Fruit fly (Drosophila melanogaster) whole organism, embryonic: ENCODE data around the gene CG33286.
A peak's percentile ranks its signal among the peaks of the same experiment; 100 is the strongest.

Experiments
- CG10979 ChIP-seq: fragments of 200-800 bp; sonication (Bioruptor generic); optimal IDR thresholded peaks from 2 replicates; lab custom pipeline; 2018; ENCODE audit warnings: missing biosample characterization, mild to moderate bottlenecking, missing genetic modification characterization, moderate library complexity
- CG12236 ChIP-seq: fragments of 200-800 bp; sonication (Bioruptor generic); optimal IDR thresholded peaks from 2 replicates; lab custom pipeline; 2016; ENCODE audit warnings: missing biosample characterization, missing genetic modification characterization
- CG13894 ChIP-seq: fragments of 200-800 bp; sonication (Bioruptor generic); optimal IDR thresholded peaks from 3 replicates; lab custom pipeline; 2018; ENCODE audit warnings: missing biosample characterization, mild to moderate bottlenecking, missing genetic modification characterization, moderate library complexity
- CG14014 ChIP-seq: fragments of 200-800 bp; sonication (Bioruptor generic); IDR thresholded peaks from 2 replicates; pipeline ENCODE4 v1.3.6; 2022; ENCODE audit warnings: missing biosample characterization, missing genetic modification characterization
- CG14050 ChIP-seq: fragments of 200-800 bp; sonication (Bioruptor generic); IDR thresholded peaks from 3 replicates; pipeline ENCODE4 v1.3.6; 2022; ENCODE audit warnings: missing biosample characterization, missing genetic modification characterization
- CG1647 ChIP-seq: fragments of 200-800 bp; sonication (Bioruptor generic); optimal IDR thresholded peaks from 3 replicates; lab custom pipeline; 2016; ENCODE audit warnings: missing biosample characterization, missing genetic modification characterization
- CG18764 ChIP-seq: fragments of 200-800 bp; sonication (Bioruptor generic); optimal IDR thresholded peaks from 3 replicates; lab custom pipeline; 2016; ENCODE audit warnings: missing biosample characterization, missing genetic modification characterization
- CG2120 ChIP-seq: fragments of 200-800 bp; sonication (Bioruptor generic); optimal IDR thresholded peaks from 3 replicates; lab custom pipeline; 2016; ENCODE audit warnings: missing biosample characterization, missing genetic modification characterization
- CG2199 ChIP-seq: fragments of 200-800 bp; sonication (Bioruptor generic); IDR thresholded peaks from 3 replicates; pipeline ENCODE4 v1.3.6; 2022; ENCODE audit warnings: missing biosample characterization, missing genetic modification characterization
- CG34224 ChIP-seq: fragments of 200-800 bp; sonication (Bioruptor generic); IDR thresholded peaks from 3 replicates; pipeline ENCODE4 v1.3.6; 2022; ENCODE audit warnings: missing biosample characterization, missing genetic modification characterization; ENCODE audit not compliant: partially characterized antibody
- CG8089 ChIP-seq: fragments of 200-800 bp; sonication (Bioruptor generic); optimal IDR thresholded peaks from 3 replicates; lab custom pipeline; 2016; ENCODE audit warnings: missing biosample characterization, missing genetic modification characterization
- CG8924 ChIP-seq: fragments of 200-800 bp; optimal IDR thresholded peaks from 3 replicates; lab custom pipeline; 2019; ENCODE audit warnings: missing biosample characterization, mild to moderate bottlenecking, missing genetic modification characterization, moderate library complexity
- D ChIP-seq, 2 experiments: fragments of 200-800 bp in 1 of 2; fragments of >200 bp in 1 of 2; sonication (Bioruptor generic) in 1 of 2; optimal IDR thresholded peaks; 2 replicates in 1 of 2; 3 replicates in 1 of 2; lab custom pipeline; 2017; ENCODE audit warnings: mild to moderate bottlenecking in 1 of 2, missing biosample characterization in 1 of 2, missing genetic modification characterization in 1 of 2, missing genetic modification reagents in 1 of 2
- Deaf1 ChIP-seq: fragments of 200-800 bp; optimal IDR thresholded peaks from 3 replicates; lab custom pipeline; 2019; ENCODE audit warnings: missing biosample characterization, mild to moderate bottlenecking, missing genetic modification characterization, moderate library complexity
- Dfd ChIP-seq, 2 experiments: fragments of >200 bp; optimal IDR thresholded peaks; 2 replicates each; lab custom pipeline; 2017; ENCODE audit warnings: missing biosample characterization in 2 of 2, missing genetic modification characterization in 2 of 2
- Dll ChIP-seq: fragments of 200-800 bp; sonication (Bioruptor generic); IDR thresholded peaks from 4 replicates; pipeline ENCODE4 v1.3.6; 2022; ENCODE audit warnings: missing biosample characterization, missing genetic modification characterization; ENCODE audit not compliant: partially characterized antibody
- Doc2 ChIP-seq: fragments of 200-800 bp; sonication (Bioruptor generic); IDR thresholded peaks from 2 replicates; pipeline ENCODE4 v1.3.6; 2022; ENCODE audit warnings: missing biosample characterization, missing genetic modification characterization
- Drgx ChIP-seq: fragments of 200-800 bp; sonication (Bioruptor generic); IDR thresholded peaks from 2 replicates; pipeline ENCODE4 v1.3.6; 2022; ENCODE audit warnings: missing biosample characterization, missing genetic modification characterization
- E2f1 ChIP-seq: fragments of 200-800 bp; sonication (Bioruptor generic); IDR thresholded peaks from 2 replicates; pipeline ENCODE4 v1.3.6; 2022; ENCODE audit warnings: missing biosample characterization, missing genetic modification characterization
- Elba2 ChIP-seq: fragments of 200-800 bp; sonication (Bioruptor generic); optimal IDR thresholded peaks from 3 replicates; lab custom pipeline; 2016; ENCODE audit warnings: missing biosample characterization, missing genetic modification characterization
- HLH54F ChIP-seq: fragments of 200-800 bp; sonication (Bioruptor generic); optimal IDR thresholded peaks from 3 replicates; lab custom pipeline; 2016; ENCODE audit warnings: missing biosample characterization, missing genetic modification characterization
- Hand ChIP-seq: fragments of 200-800 bp; sonication (Bioruptor generic); optimal IDR thresholded peaks from 2 replicates; lab custom pipeline; 2017; ENCODE audit warnings: mild to moderate bottlenecking, missing biosample characterization, missing genetic modification reagents, missing genetic modification characterization
- MESR4 ChIP-seq: fragments of 200-800 bp; sonication (Bioruptor generic); optimal IDR thresholded peaks from 2 replicates; lab custom pipeline; 2018; ENCODE audit warnings: missing biosample characterization, mild to moderate bottlenecking, missing genetic modification characterization, moderate library complexity
- Mrtf ChIP-seq: fragments of 200-800 bp; sonication (Bioruptor generic); IDR thresholded peaks from 3 replicates; pipeline ENCODE4 v1.3.6; 2022; ENCODE audit warnings: missing biosample characterization, missing genetic modification characterization
- Oaz ChIP-seq: fragments of 200-800 bp; sonication (Bioruptor generic); IDR thresholded peaks from 2 replicates; pipeline ENCODE4 v1.3.6; 2022; ENCODE audit warnings: missing biosample characterization, missing genetic modification characterization
- Opbp ChIP-seq: fragments of 200-800 bp; sonication (Bioruptor generic); IDR thresholded peaks from 3 replicates; pipeline ENCODE4 v1.3.6; 2022; ENCODE audit warnings: missing biosample characterization, missing genetic modification characterization; ENCODE audit not compliant: partially characterized antibody
- Rfx ChIP-seq: fragments of 200-800 bp; sonication (Bioruptor generic); IDR thresholded peaks from 2 replicates; pipeline ENCODE4 v1.3.6; 2022; ENCODE audit warnings: missing biosample characterization, missing genetic modification characterization
- Tbp ChIP-seq: fragments of >200 bp; optimal IDR thresholded peaks from 2 replicates; lab custom pipeline; 2018; ENCODE audit warnings: missing biosample characterization, missing genetic modification characterization
- ash1 ChIP-seq: fragments of 200-800 bp; sonication (Bioruptor generic); optimal IDR thresholded peaks from 2 replicates; lab custom pipeline; 2018; ENCODE audit warnings: missing biosample characterization, mild to moderate bottlenecking, missing genetic modification characterization
- bcd ChIP-seq: fragments of 200-800 bp; sonication (Bioruptor generic); optimal IDR thresholded peaks from 2 replicates; lab custom pipeline; 2017; ENCODE audit warnings: missing biosample characterization, mild to moderate bottlenecking, missing genetic modification characterization
- ci ChIP-seq: fragments of 200-800 bp; sonication (Bioruptor generic); IDR thresholded peaks from 3 replicates; pipeline ENCODE4 v1.3.6; 2022; ENCODE audit warnings: missing biosample characterization, missing genetic modification characterization
- crol ChIP-seq: fragments of 200-800 bp; sonication (Bioruptor generic); IDR thresholded peaks from 2 replicates; pipeline ENCODE4 v1.3.6; 2022; ENCODE audit warnings: missing biosample characterization, missing genetic modification characterization
- fd102C ChIP-seq: fragments of 200-800 bp; sonication (Bioruptor generic); optimal IDR thresholded peaks from 2 replicates; lab custom pipeline; 2018; ENCODE audit warnings: missing biosample characterization, mild to moderate bottlenecking, missing genetic modification characterization, moderate library complexity
- gt ChIP-seq: fragments of 200-800 bp; sonication (Bioruptor generic); IDR thresholded peaks from 2 replicates; pipeline ENCODE4 v1.3.6; 2022; ENCODE audit warnings: missing biosample characterization, missing genetic modification characterization
- ind ChIP-seq: fragments of 200-800 bp; sonication (Bioruptor generic); optimal IDR thresholded peaks from 3 replicates; lab custom pipeline; 2016; ENCODE audit warnings: missing biosample characterization, missing genetic modification characterization
- lola ChIP-seq, 3 experiments: fragments of >200 bp in 2 of 3; fragments of 200-800 bp in 1 of 3; sonication (Bioruptor generic) in 1 of 3; optimal IDR thresholded peaks; 2 replicates each; lab custom pipeline; 2017 to 2019; ENCODE audit warnings: missing biosample characterization in 3 of 3, missing genetic modification characterization in 3 of 3, mild to moderate bottlenecking in 1 of 3, moderate library complexity in 1 of 3
- nom ChIP-seq: fragments of 200-800 bp; sonication (Bioruptor generic); optimal IDR thresholded peaks from 2 replicates; lab custom pipeline; 2017; ENCODE audit warnings: missing biosample characterization, missing genetic modification characterization, mild to moderate bottlenecking, moderate library complexity, missing genetic modification reagents
- psq ChIP-seq: fragments of 200-800 bp; sonication (Bioruptor generic); optimal IDR thresholded peaks from 2 replicates; lab custom pipeline; 2017; ENCODE audit warnings: missing biosample characterization, missing genetic modification characterization
- rib ChIP-seq: fragments of 200-800 bp; sonication (Bioruptor generic); IDR thresholded peaks from 2 replicates; pipeline ENCODE4 v1.3.6; 2022; ENCODE audit warnings: missing biosample characterization, missing genetic modification characterization
- seq ChIP-seq: fragments of 200-800 bp; sonication (Bioruptor generic); IDR thresholded peaks from 2 replicates; pipeline ENCODE4 v1.3.6; 2022; ENCODE audit warnings: missing biosample characterization, missing genetic modification characterization
- slbo ChIP-seq: fragments of 200-800 bp; sonication (Bioruptor generic); IDR thresholded peaks from 2 replicates; pipeline ENCODE4 v1.3.6; 2022; ENCODE audit warnings: missing biosample characterization, missing genetic modification characterization
- slou ChIP-seq: fragments of 200-800 bp; sonication (Bioruptor generic); optimal IDR thresholded peaks from 3 replicates; lab custom pipeline; 2016; ENCODE audit warnings: missing biosample characterization, missing genetic modification characterization
- slp2 ChIP-seq: fragments of 200-800 bp; sonication (Bioruptor generic); optimal IDR thresholded peaks from 2 replicates; lab custom pipeline; 2016; ENCODE audit warnings: missing biosample characterization, missing genetic modification characterization
- sna ChIP-seq: fragments of 200-800 bp; sonication (Bioruptor generic); IDR thresholded peaks from 2 replicates; pipeline ENCODE4 v1.3.6; 2022; ENCODE audit warnings: missing biosample characterization, missing genetic modification characterization; ENCODE audit not compliant: partially characterized antibody
- sqz ChIP-seq: fragments of 200-800 bp; sonication (Bioruptor generic); optimal IDR thresholded peaks from 3 replicates; lab custom pipeline; 2018; ENCODE audit warnings: missing biosample characterization, mild to moderate bottlenecking, missing genetic modification characterization
- vnd ChIP-seq: fragments of 200-800 bp; sonication (Bioruptor generic); IDR thresholded peaks from 3 replicates; pipeline ENCODE4 v1.3.6; 2022; ENCODE audit warnings: missing biosample characterization, missing genetic modification characterization; ENCODE audit not compliant: partially characterized antibody
- wek ChIP-seq: fragments of 200-800 bp; sonication (Bioruptor generic); optimal IDR thresholded peaks from 3 replicates; lab custom pipeline; 2018; ENCODE audit warnings: missing biosample characterization, mild to moderate bottlenecking, missing genetic modification characterization, moderate library complexity
- zen ChIP-seq: fragments of 200-800 bp; sonication (Bioruptor generic); optimal IDR thresholded peaks from 3 replicates; lab custom pipeline; 2018; ENCODE audit warnings: missing biosample characterization, mild to moderate bottlenecking, missing genetic modification characterization, moderate library complexity
- zen2 ChIP-seq: fragments of 200-800 bp; sonication (Bioruptor generic); IDR thresholded peaks from 3 replicates; pipeline ENCODE4 v1.3.6; 2022; ENCODE audit warnings: missing biosample characterization, missing genetic modification characterization; ENCODE audit not compliant: partially characterized antibody

The CG33286 gene

DNA sequence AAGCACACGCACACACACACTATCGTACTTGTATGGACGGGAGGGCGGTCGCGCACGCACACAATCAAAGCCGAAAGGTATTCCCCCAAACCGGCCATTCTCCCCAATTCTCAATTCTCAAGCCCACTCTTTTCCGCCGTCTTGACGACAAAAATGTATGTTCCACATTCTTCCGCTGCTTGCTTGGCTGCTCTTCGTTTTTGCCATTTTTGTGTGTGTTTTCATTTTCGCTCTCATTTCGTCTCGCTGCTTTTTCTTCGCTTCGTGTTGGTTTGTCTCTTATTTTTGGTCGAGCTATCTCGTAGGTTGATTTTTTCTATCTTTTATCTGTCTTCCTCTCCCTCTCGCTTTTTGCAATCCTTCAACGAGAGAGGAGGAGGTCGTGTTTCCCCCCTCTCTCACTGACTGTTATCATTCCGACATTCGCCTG lies 40.0 kb upstream of the CG33286 start (continued):
- TF ChIP-seq Drgx (GFP tag; lab: Robert Waterston, UW) (peak; percentile 66), CG13894 (tag; lab: Kevin White, UChicago) (peak; percentile 22), wek (GFP tag; lab: Kevin White, UChicago) (no peak), Rfx (GFP tag; lab: Robert Waterston, UW) (no peak), E2f1 (GFP tag; lab: Robert Waterston, UW) (no peak), MESR4 (GFP tag; lab: Kevin White, UChicago) (no peak), CG2199 (GFP tag; lab: Robert Waterston, UW) (0 out of 3 replicates have a peak, but pooled peaks have one; percentile 33), Oaz (GFP tag; lab: Robert Waterston, UW) (no peak)

DNA sequence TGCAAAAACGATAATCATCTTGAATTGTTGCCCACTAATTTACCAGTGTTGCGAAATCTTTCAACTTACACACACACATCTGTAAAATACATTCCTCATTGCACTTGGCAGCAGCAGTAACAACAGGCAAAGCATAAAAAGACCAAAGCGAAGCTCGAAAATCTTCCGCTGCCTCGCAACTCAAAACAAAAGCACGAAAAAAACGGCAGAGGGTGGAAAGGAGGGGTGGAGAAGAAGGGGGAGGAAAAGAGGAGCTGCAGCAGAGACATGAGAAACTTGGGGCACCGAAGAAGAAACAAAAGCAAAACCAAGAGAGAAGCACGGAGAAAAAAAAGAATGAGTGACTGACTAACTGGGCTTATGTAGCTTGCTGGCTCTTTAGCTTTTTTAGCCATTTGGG lies 39.0 kb upstream of the CG33286 start:
- TF ChIP-seq fd102C (GFP tag; lab: Kevin White, UChicago): no peak
- no peak for TF ChIP-seq Mrtf (GFP tag; lab: Robert Waterston, UW)
- no peak for TF ChIP-seq sna (GFP tag; lab: Robert Waterston, UW)
- no peak for TF ChIP-seq CG8924 (tag; lab: Kevin White, UChicago)
- TF ChIP-seq zen: no peak
- no peak for TF ChIP-seq ci (GFP tag; lab: Robert Waterston, UW)
- no peak for TF ChIP-seq D (optimal IDR thresholded peaks at IDR 0.05; lab: Kevin White, UChicago)
- TF ChIP-seq D (GFP tag; optimal IDR thresholded peaks at IDR 0.05; lab: Kevin White, UChicago): no peak
- TF ChIP-seq HLH54F (GFP tag; lab: Kevin White, UChicago): no peak
- no peak for TF ChIP-seq CG10979 (tag; lab: Kevin White, UChicago)
- 0 out of 2 replicates have a peak, but pooled peaks have one; percentile 36 for TF ChIP-seq rib (GFP tag; lab: Robert Waterston, UW)
- no peak for TF ChIP-seq bcd (GFP tag; lab: Kevin White, UChicago)
- no peak for TF ChIP-seq CG14050 (GFP tag; lab: Robert Waterston, UW)
- no peak for TF ChIP-seq CG14014
- TF ChIP-seq sqz (GFP tag; lab: Kevin White, UChicago): peak; percentile 59
- no peak for TF ChIP-seq CG12236 (GFP tag; lab: Kevin White, UChicago)
- no peak for TF ChIP-seq Dll
- peak; percentile 70 for TF ChIP-seq nom (GFP tag; lab: Kevin White, UChicago)
- TF ChIP-seq CG18764 (GFP tag; lab: Kevin White, UChicago): no peak
- TF ChIP-seq CG1647 (GFP tag; lab: Kevin White, UChicago): no peak
- no peak for TF ChIP-seq zen2 (GFP tag; lab: Robert Waterston, UW)
- TF ChIP-seq CG2120 (GFP tag; lab: Kevin White, UChicago): no peak
- TF ChIP-seq vnd: no peak
- TF ChIP-seq lola (GFP tag; optimal IDR thresholded peaks at IDR 0.05; lab: Kevin White, UChicago): no peak
- TF ChIP-seq ash1: no peak
- TF ChIP-seq psq (GFP tag; lab: Kevin White, UChicago): peak; percentile 17
- TF ChIP-seq crol: peak; percentile 87
- no peak for TF ChIP-seq Deaf1 (tag; lab: Kevin White, UChicago)
- TF ChIP-seq gt (GFP tag; lab: Robert Waterston, UW): no peak
- TF ChIP-seq slp2 (GFP tag; lab: Kevin White, UChicago): no peak
- TF ChIP-seq ind (GFP tag; lab: Kevin White, UChicago): no peak
- no peak for TF ChIP-seq Doc2 (GFP tag; lab: Robert Waterston, UW)
- no peak for TF ChIP-seq Opbp (GFP tag; lab: Robert Waterston, UW)
- TF ChIP-seq slbo (GFP tag; lab: Robert Waterston, UW): no peak
- TF ChIP-seq CG34224 (GFP tag; lab: Robert Waterston, UW): no peak
- TF ChIP-seq seq (GFP tag; lab: Robert Waterston, UW): no peak
- TF ChIP-seq Dfd (GFP tag; optimal IDR thresholded peaks at IDR 0.05; lab: Kevin White, UChicago): no peak
- no peak for TF ChIP-seq slou (GFP tag; lab: Kevin White, UChicago)
- TF ChIP-seq Tbp: no peak
- no peak for TF ChIP-seq Elba2 (GFP tag; lab: Kevin White, UChicago)
- no peak for TF ChIP-seq CG8089 (GFP tag; lab: Kevin White, UChicago)
- no peak for TF ChIP-seq CG13894 (tag; lab: Kevin White, UChicago)
- TF ChIP-seq Hand (GFP tag; lab: Kevin White, UChicago): no peak
